Worm (Caenorhabditis elegans) whole organism, late embryonic: ENCODE data around the gene nhr-3.

Experiments
- C38D4.7 ChIP-seq: fragments of 200-800 bp; sonication (Bioruptor generic); optimal IDR thresholded peaks from 2 replicates; lab custom pipeline; 2018; ENCODE audit warnings: mild to moderate bottlenecking, missing genetic modification characterization, moderate library complexity, missing compliant biosample characterization
- ama-1 ChIP-seq: fragments of 150-350 bp; optimal IDR thresholded peaks from 2 replicates; lab custom pipeline; 2014
- ceh-2 ChIP-seq: sonication (generic microtip); optimal IDR thresholded peaks from 2 replicates; lab custom pipeline; 2016; ENCODE audit warnings: missing genotype, missing genetic modification characterization, missing compliant biosample characterization
- ceh-30 ChIP-seq: fragments of 150-350 bp; optimal IDR thresholded peaks from 2 replicates; lab custom pipeline; 2014; ENCODE audit warnings: missing biosample characterization, missing genetic modification characterization
- ceh-45 ChIP-seq: fragments of 200-800 bp; sonication (Bioruptor generic); IDR thresholded peaks from 2 replicates; pipeline ENCODE4 v1.3.6; 2022; ENCODE audit warnings: missing genetic modification reagents, missing genetic modification characterization, missing compliant biosample characterization
- ceh-9 ChIP-seq: sonication (generic microtip); optimal IDR thresholded peaks from 2 replicates; lab custom pipeline; 2016; ENCODE audit warnings: mild to moderate bottlenecking, missing genetic modification characterization, inconsistent platforms, missing compliant biosample characterization
- hlh-13 ChIP-seq: fragments of 200-800 bp; sonication (Bioruptor generic); optimal IDR thresholded peaks from 2 replicates; lab custom pipeline; 2018; ENCODE audit warnings: mild to moderate bottlenecking, missing genetic modification characterization, missing compliant biosample characterization
- hlh-15 ChIP-seq: sonication (generic microtip); optimal IDR thresholded peaks from 2 replicates; lab custom pipeline; 2016; ENCODE audit warnings: missing genetic modification characterization, missing compliant biosample characterization
- nhr-232 ChIP-seq: sonication (generic microtip); optimal IDR thresholded peaks from 2 replicates; lab custom pipeline; 2016; ENCODE audit warnings: missing genetic modification characterization, missing compliant biosample characterization
- pha-2 ChIP-seq: sonication (generic microtip); optimal IDR thresholded peaks from 2 replicates; lab custom pipeline; 2017; ENCODE audit warnings: mild to moderate bottlenecking, missing genetic modification characterization, missing compliant biosample characterization
- pha-4 ChIP-seq: fragments of 150-350 bp; optimal IDR thresholded peaks from 2 replicates; lab custom pipeline; 2018; ENCODE audit warnings: missing biosample characterization, missing genetic modification reagents, missing genetic modification characterization
- sox-4 ChIP-seq: sonication (generic microtip); optimal IDR thresholded peaks from 2 replicates; lab custom pipeline; 2017; ENCODE audit warnings: mild to moderate bottlenecking, missing genetic modification characterization, inconsistent platforms, missing compliant biosample characterization
- ttx-3 ChIP-seq: sonication (generic microtip); optimal IDR thresholded peaks from 2 replicates; lab custom pipeline; 2016; ENCODE audit warnings: missing genetic modification reagents, missing genetic modification characterization, missing compliant biosample characterization

DNA sequence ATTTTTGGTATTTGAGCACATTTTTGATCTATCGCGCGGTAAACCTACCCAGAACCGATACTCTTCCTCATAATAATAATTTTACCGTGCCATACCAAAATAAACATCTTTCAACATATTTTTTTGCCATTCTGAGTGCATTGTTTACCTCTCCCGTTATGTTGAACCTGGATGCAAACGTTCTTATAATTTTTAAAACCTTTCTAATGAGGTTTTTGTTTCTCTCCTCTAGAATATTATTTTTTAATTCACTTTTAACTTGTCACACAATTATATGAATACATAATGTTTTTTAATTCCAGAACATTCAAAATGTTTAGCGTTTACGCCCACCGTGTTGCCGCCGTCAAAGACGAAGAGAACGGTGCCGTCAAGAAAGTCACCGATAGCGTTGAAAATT is 12.8 kb upstream of the nhr-3 start, which contains the start of gene enri-2:
- no peak for TF ChIP-seq ama-1 (lab: Kevin White, UChicago)
- no peak for TF ChIP-seq ceh-9
- no peak for TF ChIP-seq C38D4.7 (GFP tag; lab: Kevin White, UChicago)
- TF ChIP-seq ceh-30 (tag; lab: Kevin White, UChicago), result no peak
- no peak for TF ChIP-seq ttx-3
- TF ChIP-seq pha-2, result no peak
- no peak for TF ChIP-seq sox-4 (tag; lab: Kevin White, UChicago)
- no peak for TF ChIP-seq hlh-13 (GFP tag; lab: Kevin White, UChicago)
- no peak for TF ChIP-seq nhr-232
- no peak for TF ChIP-seq ceh-45 (GFP tag; lab: Robert Waterston, UW)
- no peak for TF ChIP-seq pha-4 (tag; lab: Kevin White, UChicago)
- no peak for TF ChIP-seq ceh-2 (tag; lab: Kevin White, UChicago)
- no peak for TF ChIP-seq hlh-15 (tag; lab: Kevin White, UChicago)
